Fruit fly (Drosophila melanogaster) whole organism, embryonic: ENCODE measurements around the gene cmb.
A peak's percentile ranks its signal among the peaks of the same experiment; 100 is the strongest.

Experiments used
- Abd-B ChIP-seq: fragments of 200-800 bp; sonication (Bioruptor generic); optimal IDR thresholded peaks from 2 replicates; lab custom pipeline; 2018; ENCODE audit warnings: missing biosample characterization, mild to moderate bottlenecking, missing genetic modification characterization, moderate library complexity
- B-H1 ChIP-seq: fragments of 200-800 bp; sonication (Bioruptor generic); IDR thresholded peaks from 3 replicates; pipeline ENCODE4 v1.3.6; 2022; ENCODE audit warnings: missing biosample characterization, missing genetic modification characterization
- Bdp1 ChIP-seq: fragments of 200-800 bp; sonication (Bioruptor generic); optimal IDR thresholded peaks from 3 replicates; lab custom pipeline; 2016; ENCODE audit warnings: missing biosample characterization, missing genetic modification characterization
- Bteb2 ChIP-seq: fragments of 200-800 bp; sonication (Bioruptor generic); optimal IDR thresholded peaks from 2 replicates; lab custom pipeline; 2016; ENCODE audit warnings: missing biosample characterization, missing genetic modification characterization
- CG10209 ChIP-seq: fragments of 200-800 bp; sonication (Bioruptor generic); optimal IDR thresholded peaks from 3 replicates; lab custom pipeline; 2017; ENCODE audit warnings: missing biosample characterization, mild to moderate bottlenecking, missing genetic modification characterization, missing genetic modification reagents
- CG11093 ChIP-seq: fragments of 200-800 bp; sonication (Bioruptor generic); IDR thresholded peaks from 3 replicates; pipeline ENCODE4 v1.3.6; 2022; ENCODE audit warnings: missing biosample characterization, missing genetic modification characterization
- CG11456 ChIP-seq: fragments of 200-800 bp; sonication (Bioruptor generic); IDR thresholded peaks from 3 replicates; pipeline ENCODE4 v1.3.6; 2022; ENCODE audit warnings: missing biosample characterization, missing genetic modification characterization
- CG12744 ChIP-seq: fragments of 200-800 bp; sonication (Bioruptor generic); optimal IDR thresholded peaks from 2 replicates; lab custom pipeline; 2016; ENCODE audit warnings: missing biosample characterization, missing genetic modification characterization
- CG1529 ChIP-seq: fragments of 200-800 bp; sonication (Bioruptor generic); optimal IDR thresholded peaks from 3 replicates; lab custom pipeline; 2018; ENCODE audit warnings: missing biosample characterization, missing genetic modification characterization
- CG17612 ChIP-seq: fragments of 200-800 bp; sonication (Bioruptor generic); IDR thresholded peaks from 2 replicates; pipeline ENCODE4 v1.3.6; 2022; ENCODE audit warnings: missing biosample characterization, missing genetic modification characterization
- CG31388 ChIP-seq: fragments of 200-800 bp; sonication (Bioruptor generic); optimal IDR thresholded peaks from 2 replicates; lab custom pipeline; 2016; ENCODE audit warnings: missing biosample characterization, missing genetic modification characterization
- CG34224 ChIP-seq: fragments of 200-800 bp; sonication (Bioruptor generic); IDR thresholded peaks from 3 replicates; pipeline ENCODE4 v1.3.6; 2022; ENCODE audit warnings: missing biosample characterization, missing genetic modification characterization; ENCODE audit not compliant: partially characterized antibody
- CG3847 ChIP-seq: fragments of 200-800 bp; sonication (Bioruptor generic); IDR thresholded peaks from 2 replicates; pipeline ENCODE4 v1.3.6; 2022; ENCODE audit warnings: missing biosample characterization, missing genetic modification characterization
- CG4617 ChIP-seq: fragments of 200-800 bp; sonication (Bioruptor generic); optimal IDR thresholded peaks from 3 replicates; lab custom pipeline; 2016; ENCODE audit warnings: missing biosample characterization, missing genetic modification characterization, borderline replicate concordance
- CG5245 ChIP-seq: fragments of 200-800 bp; sonication (Bioruptor generic); optimal IDR thresholded peaks from 3 replicates; lab custom pipeline; 2016; ENCODE audit warnings: missing biosample characterization, missing genetic modification characterization
- CG6254 ChIP-seq: fragments of 200-800 bp; sonication (Bioruptor generic); optimal IDR thresholded peaks from 3 replicates; lab custom pipeline; 2017; ENCODE audit warnings: mild to moderate bottlenecking, missing biosample characterization, missing genetic modification reagents, missing genetic modification characterization
- Doc3 ChIP-seq: fragments of 200-800 bp; sonication (Bioruptor generic); IDR thresholded peaks from 3 replicates; pipeline ENCODE4 v1.3.6; 2022; ENCODE audit warnings: missing biosample characterization, missing genetic modification characterization; ENCODE audit not compliant: partially characterized antibody
- E2f2 ChIP-seq: fragments of 200-800 bp; sonication (Bioruptor generic); IDR thresholded peaks from 2 replicates; pipeline ENCODE4 v1.3.6; 2022; ENCODE audit warnings: missing biosample characterization, missing genetic modification characterization
- HHEX ChIP-seq: fragments of 200-800 bp; sonication (Bioruptor generic); optimal IDR thresholded peaks from 3 replicates; lab custom pipeline; 2017; ENCODE audit warnings: missing biosample characterization, mild to moderate bottlenecking, missing genetic modification characterization, missing genetic modification reagents
- Hey ChIP-seq: fragments of 200-800 bp; sonication (Bioruptor generic); optimal IDR thresholded peaks from 3 replicates; lab custom pipeline; 2018; ENCODE audit warnings: missing biosample characterization, mild to moderate bottlenecking, missing genetic modification characterization
- HmgZ ChIP-seq: fragments of 200-800 bp; sonication (Bioruptor generic); optimal IDR thresholded peaks from 2 replicates; lab custom pipeline; 2018; ENCODE audit warnings: missing biosample characterization, mild to moderate bottlenecking, missing genetic modification characterization
- Kr ChIP-seq: fragments of 200-800 bp; sonication (Bioruptor generic); optimal IDR thresholded peaks from 2 replicates; lab custom pipeline; 2017; ENCODE audit warnings: missing biosample characterization, mild to moderate bottlenecking, missing genetic modification characterization
- Lhr ChIP-seq: fragments of 200-800 bp; sonication (Bioruptor generic); optimal IDR thresholded peaks from 3 replicates; lab custom pipeline; 2017; ENCODE audit warnings: mild to moderate bottlenecking, missing biosample characterization, missing genetic modification reagents, missing genetic modification characterization
- Med ChIP-seq: fragments of 200-800 bp; sonication (Bioruptor generic); peaks from one replicate; lab custom pipeline; 2016; ENCODE audit warnings: missing biosample characterization, missing genetic modification characterization, mild to moderate bottlenecking, inconsistent platforms, moderate library complexity
- Mrtf ChIP-seq: fragments of 200-800 bp; sonication (Bioruptor generic); IDR thresholded peaks from 3 replicates; pipeline ENCODE4 v1.3.6; 2022; ENCODE audit warnings: missing biosample characterization, missing genetic modification characterization
- NC2α ChIP-seq: fragments of 200-800 bp; sonication (Bioruptor generic); optimal IDR thresholded peaks from 2 replicates; lab custom pipeline; 2016; ENCODE audit warnings: missing biosample characterization, missing genetic modification characterization
- Optix ChIP-seq: fragments of 200-800 bp; sonication (Bioruptor generic); IDR thresholded peaks from 3 replicates; pipeline ENCODE4 v1.3.6; 2022; ENCODE audit warnings: missing biosample characterization, missing genetic modification characterization
- Sox102F ChIP-seq: fragments of 200-800 bp; sonication (Bioruptor generic); optimal IDR thresholded peaks from 2 replicates; lab custom pipeline; 2018; ENCODE audit warnings: missing biosample characterization, mild to moderate bottlenecking, missing genetic modification characterization, moderate library complexity
- TFAM ChIP-seq: fragments of 200-800 bp; sonication (Bioruptor generic); optimal IDR thresholded peaks from 2 replicates; lab custom pipeline; 2017; ENCODE audit warnings: missing biosample characterization, missing genetic modification characterization, inconsistent platforms
- Usf ChIP-seq: fragments of 200-800 bp; sonication (Bioruptor generic); optimal IDR thresholded peaks from 2 replicates; lab custom pipeline; 2017; ENCODE audit warnings: missing genotype, missing biosample characterization, missing genetic modification characterization
- Vsx1 ChIP-seq: fragments of 200-800 bp; sonication (Bioruptor generic); optimal IDR thresholded peaks from 2 replicates; lab custom pipeline; 2017; ENCODE audit warnings: missing biosample characterization, mild to moderate bottlenecking, missing genetic modification characterization, missing genetic modification reagents
- YL-1 ChIP-seq: fragments of 200-800 bp; sonication (Bioruptor generic); optimal IDR thresholded peaks from 3 replicates; lab custom pipeline; 2017; ENCODE audit warnings: missing biosample characterization, mild to moderate bottlenecking, missing genetic modification characterization
- ase ChIP-seq: fragments of 200-800 bp; sonication (Bioruptor generic); IDR thresholded peaks from 3 replicates; pipeline ENCODE4 v1.3.6; 2022; ENCODE audit warnings: missing biosample characterization, missing genetic modification characterization
- az2 ChIP-seq: fragments of 200-800 bp; sonication (Bioruptor generic); optimal IDR thresholded peaks from 3 replicates; lab custom pipeline; 2016; ENCODE audit warnings: missing biosample characterization, missing genetic modification characterization
- cad ChIP-seq: fragments of >200 bp; optimal IDR thresholded peaks from 2 replicates; lab custom pipeline; 2017; ENCODE audit warnings: missing biosample characterization, missing genetic modification characterization
- cas ChIP-seq: fragments of 200-800 bp; sonication (Bioruptor generic); IDR thresholded peaks from 2 replicates; pipeline ENCODE4 v1.3.6; 2022; ENCODE audit warnings: missing biosample characterization, missing genetic modification characterization
- cwo ChIP-seq: fragments of 200-800 bp; sonication (Bioruptor generic); optimal IDR thresholded peaks from 3 replicates; lab custom pipeline; 2017; ENCODE audit warnings: missing biosample characterization, missing genetic modification characterization, mild to moderate bottlenecking, moderate library complexity, missing genetic modification reagents
- da ChIP-seq: fragments of 200-800 bp; sonication (Bioruptor generic); optimal IDR thresholded peaks from 2 replicates; lab custom pipeline; 2016; ENCODE audit warnings: missing biosample characterization, missing genetic modification characterization
- dm ChIP-seq: fragments of 200-800 bp; sonication (Bioruptor generic); optimal IDR thresholded peaks from 3 replicates; lab custom pipeline; 2016; ENCODE audit warnings: missing biosample characterization, missing genetic modification characterization
- grn ChIP-seq: fragments of 200-800 bp; sonication (Bioruptor generic); optimal IDR thresholded peaks from 3 replicates; lab custom pipeline; 2017; ENCODE audit warnings: missing biosample characterization, missing genetic modification characterization
- gro ChIP-seq: fragments of 200-800 bp; sonication (Bioruptor generic); optimal IDR thresholded peaks from 2 replicates; lab custom pipeline; 2016; ENCODE audit warnings: missing biosample characterization, missing genetic modification characterization
- gsb-n ChIP-seq: fragments of 200-800 bp; sonication (Bioruptor generic); optimal IDR thresholded peaks from 3 replicates; lab custom pipeline; 2018; ENCODE audit warnings: missing biosample characterization, mild to moderate bottlenecking, missing genetic modification characterization
- ham ChIP-seq: fragments of 200-800 bp; sonication (Bioruptor generic); IDR thresholded peaks from 2 replicates; pipeline ENCODE4 v1.3.6; 2022; ENCODE audit warnings: missing biosample characterization, missing genetic modification characterization
- maf-S ChIP-seq: fragments of 200-800 bp; sonication (Bioruptor generic); optimal IDR thresholded peaks from 2 replicates; lab custom pipeline; 2016; ENCODE audit warnings: missing biosample characterization, missing genetic modification characterization
- nerfin-1 ChIP-seq: fragments of 200-800 bp; sonication (Bioruptor generic); optimal IDR thresholded peaks from 3 replicates; lab custom pipeline; 2019; ENCODE audit warnings: missing biosample characterization, mild to moderate bottlenecking, missing genetic modification characterization, moderate library complexity
- otp ChIP-seq: fragments of 200-800 bp; sonication (Bioruptor generic); IDR thresholded peaks from 3 replicates; pipeline ENCODE4, ENCODE4 v1.3.6; 2022; ENCODE audit warnings: missing biosample characterization, missing genetic modification characterization
- psq ChIP-seq: fragments of 200-800 bp; sonication (Bioruptor generic); optimal IDR thresholded peaks from 2 replicates; lab custom pipeline; 2017; ENCODE audit warnings: missing biosample characterization, missing genetic modification characterization
- tin ChIP-seq: fragments of 200-800 bp; sonication (Bioruptor generic); optimal IDR thresholded peaks from 3 replicates; lab custom pipeline; 2016; ENCODE audit warnings: missing biosample characterization, missing genetic modification characterization
- tll ChIP-seq, 2 experiments: fragments of 200-800 bp in 1 of 2; fragments of >200 bp in 1 of 2; sonication (Bioruptor generic) in 1 of 2; optimal IDR thresholded peaks; 2 replicates each; lab custom pipeline; 2017 to 2019; ENCODE audit warnings: missing biosample characterization in 2 of 2, missing genetic modification characterization in 2 of 2, mild to moderate bottlenecking in 1 of 2, moderate library complexity in 1 of 2
- vvl ChIP-seq: fragments of 200-800 bp; sonication (Bioruptor generic); IDR thresholded peaks from 2 replicates; pipeline ENCODE4 v1.3.6; 2022; ENCODE audit warnings: missing biosample characterization, missing genetic modification characterization
- zen2 ChIP-seq: fragments of 200-800 bp; sonication (Bioruptor generic); IDR thresholded peaks from 3 replicates; pipeline ENCODE4 v1.3.6; 2022; ENCODE audit warnings: missing biosample characterization, missing genetic modification characterization; ENCODE audit not compliant: partially characterized antibody

cmb gene

dm6 chr3L:13412200-13412885, 30.1 kb upstream of the cmb start, which contains the start of the genes CG10222 and flr (continued):
- TF ChIP-seq tin (GFP tag; lab: Kevin White, UChicago): no peak
- no peak for TF ChIP-seq Bteb2
- TF ChIP-seq vvl (GFP tag; lab: Robert Waterston, UW): no peak
- TF ChIP-seq CG5245 (GFP tag; lab: Kevin White, UChicago): no peak
- TF ChIP-seq B-H1: no peak
- TF ChIP-seq grn (GFP tag; lab: Kevin White, UChicago): no peak
- TF ChIP-seq gsb-n: peak; percentile 11
- TF ChIP-seq zen2 (GFP tag; lab: Robert Waterston, UW): 0 out of 3 replicates have a peak, but pooled peaks have one; percentile 10
- no peak for TF ChIP-seq cad (GFP tag; lab: Kevin White, UChicago)
- TF ChIP-seq Vsx1: no peak
- TF ChIP-seq dm: no peak
- no peak for TF ChIP-seq CG17612 (GFP tag; lab: Robert Waterston, UW)
- TF ChIP-seq Usf: no peak
- no peak for TF ChIP-seq HmgZ (tag; lab: Kevin White, UChicago)
- TF ChIP-seq CG3847 (GFP tag; lab: Robert Waterston, UW): no peak
- TF ChIP-seq CG34224 (GFP tag; lab: Robert Waterston, UW): peak; percentile 58; the same call in 2 of the 3 replicates
- TF ChIP-seq otp (GFP tag; lab: Robert Waterston, UW): no peak
- TF ChIP-seq Hey (tag; lab: Kevin White, UChicago): no peak
- no peak for TF ChIP-seq CG10209 (GFP tag; lab: Kevin White, UChicago)
- peak; percentile 80 for TF ChIP-seq E2f2 (GFP tag; lab: Robert Waterston, UW)
- no peak for TF ChIP-seq TFAM (GFP tag; lab: Kevin White, UChicago)
- peak; percentile 98 for TF ChIP-seq Kr
- no peak for TF ChIP-seq cwo (GFP tag; lab: Kevin White, UChicago)
- no peak for TF ChIP-seq Bdp1 (GFP tag; lab: Kevin White, UChicago)
- peak; percentile 15 for TF ChIP-seq CG4617 (GFP tag; lab: Kevin White, UChicago)
- TF ChIP-seq Optix (GFP tag; lab: Robert Waterston, UW): no peak
- no peak for TF ChIP-seq CG31388 (GFP tag; lab: Kevin White, UChicago)
- no peak for TF ChIP-seq ham
- no peak for TF ChIP-seq CG11456
- no peak for TF ChIP-seq gro (GFP tag; lab: Kevin White, UChicago)
- no peak for TF ChIP-seq tll (GFP tag; optimal IDR thresholded peaks at IDR 0.05; lab: Kevin White, UChicago)
- TF ChIP-seq az2 (GFP tag; lab: Kevin White, UChicago): no peak
- no peak for TF ChIP-seq nerfin-1 (tag; lab: Kevin White, UChicago)
- TF ChIP-seq CG12744 (GFP tag; lab: Kevin White, UChicago): no peak
- no peak for TF ChIP-seq HHEX
- no peak for TF ChIP-seq CG6254 (GFP tag; lab: Kevin White, UChicago)
- no peak for TF ChIP-seq CG1529 (GFP tag; lab: Kevin White, UChicago)
- TF ChIP-seq Doc3 (GFP tag; lab: Robert Waterston, UW): peak; percentile 68; the same call in 2 of the 3 replicates
- peak; percentile 1 for TF ChIP-seq YL-1 (GFP tag; lab: Kevin White, UChicago)
- TF ChIP-seq Med (GFP tag; lab: Kevin White, UChicago): no peak
- TF ChIP-seq Lhr (GFP tag; lab: Kevin White, UChicago): peak; percentile 9
- no peak for TF ChIP-seq CG11093 (GFP tag; lab: Robert Waterston, UW)
- no peak for TF ChIP-seq NC2α (GFP tag; lab: Kevin White, UChicago)
- TF ChIP-seq ase (GFP tag; lab: Robert Waterston, UW): no peak
- no peak for TF ChIP-seq Sox102F (GFP tag; lab: Kevin White, UChicago)
- TF ChIP-seq cas (GFP tag; lab: Robert Waterston, UW): no peak
- TF ChIP-seq psq (GFP tag; lab: Kevin White, UChicago): no peak
- TF ChIP-seq Mrtf (GFP tag; lab: Robert Waterston, UW): no peak
- TF ChIP-seq maf-S (GFP tag; lab: Kevin White, UChicago): no peak
- TF ChIP-seq da (GFP tag; lab: Kevin White, UChicago): no peak
- no peak for TF ChIP-seq Abd-B (GFP tag; lab: Kevin White, UChicago)
